Fruit fly (Drosophila melanogaster): ENCODE measurements around the gene Pi3K92E.

The Pi3K92E gene

DNA sequence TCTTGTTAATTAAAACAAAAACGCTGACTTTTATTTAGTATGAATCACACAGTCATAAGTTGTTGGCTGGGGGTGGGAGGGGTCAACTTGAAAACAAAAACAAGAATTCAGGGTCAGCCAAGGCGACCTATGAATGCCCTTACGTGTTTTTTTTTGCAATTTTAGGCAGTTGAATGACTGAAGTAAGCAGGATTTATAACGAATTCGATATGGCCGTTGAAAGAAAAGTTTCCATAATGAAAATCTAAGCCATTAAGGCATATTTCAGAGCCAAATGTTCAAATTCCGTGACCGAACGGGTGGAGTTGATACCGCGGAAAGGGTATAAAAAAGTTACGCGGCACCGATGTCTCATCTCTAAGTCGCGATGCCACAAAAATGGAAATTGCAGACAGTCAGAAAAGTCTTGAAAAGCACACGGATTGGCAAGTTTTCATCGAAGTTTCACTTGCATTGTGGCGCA lies 517 bp downstream of the Pi3K92E start (continued):
- TF ChIP-seq NFAT (GFP tag; IDR thresholded peaks at IDR 0.05) (peak; percentile 42; the same call in 1 of the 2 replicates), chn (GFP tag; optimal IDR thresholded peaks at IDR 0.05) (peak; percentile 66), CG5245 (GFP tag; optimal IDR thresholded peaks at IDR 0.05) (peak; percentile 66), Bteb2 (GFP tag; optimal IDR thresholded peaks at IDR 0.05) (peak; percentile 64), ci (GFP tag; IDR thresholded peaks at IDR 0.05) (peak; percentile 65; the same call in 2 of the 3 replicates), cato (GFP tag; optimal IDR thresholded peaks at IDR 0.05; ENCODE audit: borderline replicate concordance) (peak; percentile 32), ase (GFP tag; IDR thresholded peaks at IDR 0.05) (no peak), CG13424 (tag; optimal IDR thresholded peaks at IDR 0.05) (peak; percentile 72), zfh2 (GFP tag; optimal IDR thresholded peaks at IDR 0.05) (peak; percentile 73), hth (optimal IDR thresholded peaks at IDR 0.05) (no peak), p53 (GFP tag; optimal IDR thresholded peaks at IDR 0.05) (peak; percentile 27), inv (GFP tag; IDR thresholded peaks at IDR 0.05; ENCODE audit: partially characterized antibody) (no peak), tgo (GFP tag; IDR thresholded peaks at IDR 0.05) (peak; percentile 66), Hmr (GFP tag; optimal IDR thresholded peaks at IDR 0.05) (no peak), pb (GFP tag; optimal IDR thresholded peaks at IDR 0.05) (peak; percentile 13)

DNA sequence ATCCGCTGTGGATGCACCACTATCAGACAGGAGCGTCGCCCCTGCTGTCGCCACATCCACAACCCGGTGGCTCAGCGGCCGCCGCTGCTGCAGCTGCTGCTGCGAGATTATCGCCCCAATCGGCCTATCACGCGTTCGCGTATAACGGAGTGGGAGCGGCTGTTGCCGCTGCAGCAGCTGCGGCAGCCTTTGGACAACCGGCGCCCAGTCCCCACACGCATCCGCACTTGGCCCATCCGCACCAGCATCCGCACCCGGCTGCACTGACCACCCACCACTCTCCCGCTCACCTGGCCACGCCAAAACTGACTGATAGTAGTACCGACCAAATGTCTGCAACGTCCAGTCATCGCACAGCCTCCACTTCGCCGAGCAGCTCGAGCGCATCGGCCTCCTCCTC lies 8.4 kb downstream of the Pi3K92E start:
- TF ChIP-seq gem (tag; optimal IDR thresholded peaks at IDR 0.05) (no peak), CG4282 (GFP tag; optimal IDR thresholded peaks at IDR 0.05) (no peak), chn (GFP tag; optimal IDR thresholded peaks at IDR 0.05) (no peak), en (GFP tag; optimal IDR thresholded peaks at IDR 0.05) (no peak), Med (GFP tag) (peak; percentile 51), eyg (GFP tag; optimal IDR thresholded peaks at IDR 0.05) (no peak), kni (GFP tag; optimal IDR thresholded peaks at IDR 0.05) (no peak), CG43689 (GFP tag; IDR thresholded peaks at IDR 0.05) (peak; percentile 8; the same call in 1 of the 2 replicates), Ets65A (GFP tag) (peak; percentile 76)

- TF ChIP-seq CG42726 (GFP tag; IDR thresholded peaks at IDR 0.05; ENCODE audit: partially characterized antibody) = no peak
- no peak for TF ChIP-seq lilli (GFP tag; optimal IDR thresholded peaks at IDR 0.05)
- TF ChIP-seq eve (GFP tag; optimal IDR thresholded peaks at IDR 0.05) = no peak
- 0 out of 3 replicates have a peak, but pooled peaks have one; percentile 19 for TF ChIP-seq ase (GFP tag; IDR thresholded peaks at IDR 0.05)
- TF ChIP-seq Elba2 (GFP tag; optimal IDR thresholded peaks at IDR 0.05) = peak; percentile 52
- no peak for TF ChIP-seq dimm (GFP tag; IDR thresholded peaks at IDR 0.05)
- TF ChIP-seq CG9609 (GFP tag; optimal IDR thresholded peaks at IDR 0.05) = no peak
- TF ChIP-seq CG4404 (GFP tag; IDR thresholded peaks at IDR 0.05) = no peak
- no peak for TF ChIP-seq prd (optimal IDR thresholded peaks at IDR 0.05)
- TF ChIP-seq prd (GFP tag; IDR thresholded peaks at IDR 0.05) = no peak
- TF ChIP-seq dm (GFP tag; optimal IDR thresholded peaks at IDR 0.05) = no peak
- peak; percentile 61 for TF ChIP-seq Med (GFP tag)
- no peak for TF ChIP-seq CG3995 (GFP tag; optimal IDR thresholded peaks at IDR 0.05)
- no peak for TF ChIP-seq CG12942 (GFP tag; optimal IDR thresholded peaks at IDR 0.05)
- TF ChIP-seq crol (GFP tag; IDR thresholded peaks at IDR 0.05) = no peak
- no peak for TF ChIP-seq stwl (tag; optimal IDR thresholded peaks at IDR 0.05)
- no peak for TF ChIP-seq Sin3A (optimal IDR thresholded peaks at IDR 0.05)
- TF ChIP-seq Trl (optimal IDR thresholded peaks at IDR 0.05) = peak in 1 of 2 experiments; percentile 12
- no peak for TF ChIP-seq Trl (GFP tag; optimal IDR thresholded peaks at IDR 0.05)
- TF ChIP-seq CG2202 (tag; optimal IDR thresholded peaks at IDR 0.05) = no peak
- no peak for TF ChIP-seq CG31388 (GFP tag; optimal IDR thresholded peaks at IDR 0.05)
- TF ChIP-seq shn (GFP tag; optimal IDR thresholded peaks at IDR 0.05) = no peak
- no peak for TF ChIP-seq row (GFP tag; IDR thresholded peaks at IDR 0.05)
- TF ChIP-seq CG9215 (GFP tag; IDR thresholded peaks at IDR 0.05) = no peak
- no peak for TF ChIP-seq HLH4C (GFP tag; IDR thresholded peaks at IDR 0.05; ENCODE audit: partially characterized antibody)
- no peak for TF ChIP-seq CG34376 (GFP tag; optimal IDR thresholded peaks at IDR 0.05)
- TF ChIP-seq CG4707 (GFP tag; optimal IDR thresholded peaks at IDR 0.05) = no peak
- TF ChIP-seq Dref (GFP tag; IDR thresholded peaks at IDR 0.05) = no peak
- no peak for TF ChIP-seq usp (GFP tag; optimal IDR thresholded peaks at IDR 0.05)
Observed at dm6 chr3R:20622297-20623168, 12.0 kb downstream of the Pi3K92E start.

All from whole organism, embryonic.